Worm (Caenorhabditis elegans) whole organism, early embryonic: Measurements from ENCODE around the gene Y57G11C.52.

Experiments
- aly-1 ChIP-seq: sonication (generic microtip); optimal IDR thresholded peaks from 2 replicates; lab custom pipeline; 2016; ENCODE audit warnings: missing genetic modification characterization, missing compliant biosample characterization
- hmg-4 ChIP-seq: fragments of 200-800 bp; sonication (Bioruptor generic); optimal IDR thresholded peaks from 2 replicates; lab custom pipeline; 2018; ENCODE audit warnings: mild to moderate bottlenecking, missing genetic modification characterization, missing compliant biosample characterization
- pes-1 ChIP-seq: fragments of 200-800 bp; sonication (Bioruptor generic); IDR thresholded peaks from 2 replicates; pipeline ENCODE4 v1.3.6; 2022; ENCODE audit warnings: missing genetic modification reagents, missing genetic modification characterization, missing compliant biosample characterization
- scrt-1 ChIP-seq: fragments of 200-800 bp; sonication (Bioruptor generic); IDR thresholded peaks from 2 replicates; pipeline ENCODE4 v1.3.6; 2022; ENCODE audit warnings: missing genetic modification characterization, missing compliant biosample characterization
- tbx-37 ChIP-seq: fragments of 200-800 bp; sonication (Bioruptor generic); conservative IDR thresholded peaks from 2 replicates; pipeline ENCODE4 v1.3.6; 2022; ENCODE audit warnings: missing genetic modification reagents, missing genetic modification characterization, missing compliant biosample characterization

ce11 chrIV:14903188-14903587 lies 49.4 kb downstream of the Y57G11C.52 start:
- no peak for TF ChIP-seq hmg-4 (GFP tag; lab: Kevin White, UChicago)
- no peak for TF ChIP-seq aly-1 (tag; lab: Kevin White, UChicago)
- TF ChIP-seq scrt-1 (GFP tag; lab: Robert Waterston, UW): no peak
- TF ChIP-seq tbx-37 (GFP tag; lab: Robert Waterston, UW): no peak
- no peak for TF ChIP-seq pes-1 (GFP tag; lab: Robert Waterston, UW)
